Worm (Caenorhabditis elegans): ENCODE results near the gene nhr-115.

DNA sequence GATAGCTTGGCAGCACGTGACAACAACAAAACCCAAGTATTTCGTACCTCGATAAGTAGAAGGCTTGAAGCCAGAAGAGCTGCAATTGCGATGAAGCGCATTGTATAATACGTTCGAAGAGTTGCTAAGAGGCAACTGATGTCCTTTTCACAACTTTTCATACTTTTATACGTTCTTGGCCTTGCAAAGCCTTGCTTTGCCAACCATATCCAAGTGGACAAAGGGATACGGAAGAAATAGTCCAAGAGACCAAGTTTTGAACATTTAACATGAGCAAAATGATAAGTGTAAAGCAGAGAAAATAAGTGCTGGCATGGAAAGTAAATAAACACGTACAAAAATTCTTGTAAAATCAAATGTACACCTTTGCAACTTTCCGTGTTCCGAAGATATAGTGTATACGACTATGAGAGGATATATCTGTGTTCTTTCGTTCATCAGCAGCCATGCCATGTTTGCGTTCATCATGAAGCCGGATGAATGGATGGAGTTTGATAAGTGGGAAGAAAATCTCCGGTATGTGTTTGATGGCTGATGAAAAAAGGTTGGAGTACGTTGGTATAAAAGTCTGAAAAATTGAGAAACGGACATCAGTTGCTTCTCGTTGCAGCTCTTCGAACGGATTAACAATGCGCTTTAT, 18.0 kb upstream of the nhr-115 start, which contains the start of the genes Y5H2A.4 and abu-4:
- TF ChIP-seq ztf-29 (GFP tag; IDR thresholded peaks at IDR 0.05) (no peak), med-1 (GFP tag; optimal IDR thresholded peaks at IDR 0.05; ENCODE audit: insufficient read depth) (no peak), cog-1 (tag; optimal IDR thresholded peaks at IDR 0.05) (no peak), flt-1 (GFP tag; IDR thresholded peaks at IDR 0.05) (no peak), T22C8.4 (GFP tag; IDR thresholded peaks at IDR 0.05) (no peak), ref-1 (GFP tag; conservative IDR thresholded peaks at IDR 0.05) (no peak)
